Worm (Caenorhabditis elegans): Measurements from ENCODE around the gene C16D9.1.

DNA sequence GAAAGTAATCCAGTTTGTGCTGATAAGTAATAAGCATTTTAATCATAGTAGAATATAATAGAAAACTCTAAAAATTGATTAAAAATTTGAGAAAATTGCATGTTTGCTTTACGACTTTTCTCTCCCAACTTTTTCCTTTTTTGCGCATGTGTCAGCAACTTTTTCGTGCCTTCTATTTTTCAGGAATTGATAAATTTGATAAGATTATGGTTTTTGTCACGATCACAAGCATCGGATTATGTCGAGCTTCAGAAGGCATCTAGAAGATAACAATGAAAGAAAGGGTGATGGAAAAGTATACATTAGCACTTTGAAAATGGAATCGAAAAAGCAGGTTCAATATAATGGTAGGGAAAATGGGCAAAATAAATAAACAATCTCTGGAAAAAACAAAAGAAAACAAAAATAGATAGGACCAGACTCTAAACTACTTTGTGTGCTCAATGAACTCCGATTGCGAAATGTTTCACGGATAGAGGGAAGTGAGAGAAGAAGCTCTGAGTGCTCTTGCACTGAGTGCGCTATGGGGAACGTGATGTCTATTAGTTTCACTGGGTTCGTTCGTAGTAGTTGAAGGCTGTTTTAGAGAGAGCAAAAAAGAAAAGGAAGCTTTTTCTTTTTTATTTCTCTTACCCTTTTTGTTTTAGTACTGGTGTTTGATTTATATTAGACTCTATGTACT lies 29.1 kb downstream of the C16D9.1 start:
- no peak for TF ChIP-seq cog-1 (tag; optimal IDR thresholded peaks at IDR 0.05)
- TF ChIP-seq ref-1 (GFP tag; conservative IDR thresholded peaks at IDR 0.05), result no peak
- TF ChIP-seq flt-1 (GFP tag; IDR thresholded peaks at IDR 0.05), result no peak
- no peak for TF ChIP-seq tab-1 (GFP tag; IDR thresholded peaks at IDR 0.05)
- TF ChIP-seq med-1 (GFP tag; optimal IDR thresholded peaks at IDR 0.05; ENCODE audit: insufficient read depth), result no peak
- TF ChIP-seq klf-2 (GFP tag; conservative IDR thresholded peaks at IDR 0.05), result no peak
- no peak for TF ChIP-seq ztf-23 (GFP tag; IDR thresholded peaks at IDR 0.05)
- TF ChIP-seq ztf-29 (GFP tag; IDR thresholded peaks at IDR 0.05), result no peak
